Worm (Caenorhabditis elegans) whole organism, young adult: ENCODE data around the gene F47B8.3.

Experiments used
- B0019.2 ChIP-seq: fragments of 200-800 bp; sonication (Bioruptor generic); conservative IDR thresholded peaks from 2 replicates; pipeline ENCODE4 v1.3.6; 2022; ENCODE audit warnings: missing genetic modification reagents, missing genetic modification characterization, missing compliant biosample characterization
- B0035.1 ChIP-seq: sonication (generic microtip); optimal IDR thresholded peaks from 2 replicates; lab custom pipeline; 2016; ENCODE audit warnings: missing genetic modification characterization, mild to moderate bottlenecking, missing compliant biosample characterization, missing genotype, missing genetic modification reagents
- C06A6.2 ChIP-seq: fragments of 200-800 bp; sonication (Bioruptor generic); conservative IDR thresholded peaks from 2 replicates; pipeline ENCODE4 v1.3.6; 2022; ENCODE audit warnings: missing genetic modification characterization, missing compliant biosample characterization
- F22D6.2 ChIP-seq: sonication (generic microtip); optimal IDR thresholded peaks from 2 replicates; lab custom pipeline; 2016; ENCODE audit warnings: mild to moderate bottlenecking, missing genetic modification characterization, missing compliant biosample characterization
- T07F8.4 ChIP-seq: sonication (generic microtip); optimal IDR thresholded peaks from 2 replicates; lab custom pipeline; 2016; ENCODE audit warnings: mild to moderate bottlenecking, missing genetic modification characterization, moderate library complexity, missing compliant biosample characterization
- Y56A3A.18 ChIP-seq: fragments of 200-800 bp; sonication (Bioruptor generic); IDR thresholded peaks from 2 replicates; pipeline ENCODE4 v1.3.6; 2022; ENCODE audit warnings: missing genetic modification reagents, missing genetic modification characterization, missing compliant biosample characterization
- akir-1 ChIP-seq: fragments of 200-800 bp; sonication (Bioruptor generic); optimal IDR thresholded peaks from 2 replicates; lab custom pipeline; 2018; ENCODE audit warnings: mild to moderate bottlenecking, missing genetic modification characterization, moderate library complexity, missing compliant biosample characterization
- atf-7 ChIP-seq: sonication (generic microtip); optimal IDR thresholded peaks from 2 replicates; lab custom pipeline; 2017; ENCODE audit warnings: mild to moderate bottlenecking, missing genetic modification characterization, missing compliant biosample characterization
- ccch-3 ChIP-seq: fragments of 200-800 bp; sonication (Bioruptor generic); optimal IDR thresholded peaks from 2 replicates; lab custom pipeline; 2018; ENCODE audit warnings: mild to moderate bottlenecking, missing genetic modification characterization, missing compliant biosample characterization
- cebp-1 ChIP-seq, 2 experiments: fragments of 200-800 bp in 1 of 2; sonication (Bioruptor generic) in 1 of 2; sonication (generic microtip) in 1 of 2; IDR thresholded peaks in 1 of 2; optimal IDR thresholded peaks in 1 of 2; 2 replicates each; pipeline versions ENCODE4 v1.3.6 to Lab custom; 2017 to 2022; ENCODE audit warnings: missing compliant biosample characterization in 2 of 2, missing genetic modification characterization in 2 of 2, mild to moderate bottlenecking in 1 of 2, missing genetic modification reagents in 1 of 2, moderate library complexity in 1 of 2
- ceh-100 ChIP-seq: fragments of 200-800 bp; sonication (Bioruptor generic); IDR thresholded peaks from 2 replicates; pipeline ENCODE4 v1.3.6; 2022; ENCODE audit warnings: missing genetic modification reagents, missing genetic modification characterization, missing compliant biosample characterization
- ceh-27 ChIP-seq: fragments of 200-800 bp; sonication (Bioruptor generic); optimal IDR thresholded peaks from 2 replicates; lab custom pipeline; 2018; ENCODE audit warnings: mild to moderate bottlenecking, missing genetic modification characterization, moderate library complexity, missing compliant biosample characterization
- chd-7 ChIP-seq: sonication (generic microtip); optimal IDR thresholded peaks from 2 replicates; lab custom pipeline; 2016; ENCODE audit warnings: mild to moderate bottlenecking, missing genetic modification characterization, moderate library complexity, missing compliant biosample characterization
- dox-1 ChIP-seq: fragments of 200-800 bp; sonication (Bioruptor generic); IDR thresholded peaks from 2 replicates; pipeline ENCODE4 v1.3.6; 2022; ENCODE audit warnings: missing genetic modification reagents, missing genetic modification characterization, missing compliant biosample characterization
- egl-18 ChIP-seq: fragments of 200-800 bp; sonication (Bioruptor generic); IDR thresholded peaks from 2 replicates; pipeline ENCODE4 v1.3.6; 2022; ENCODE audit warnings: missing genetic modification reagents, missing genetic modification characterization, missing compliant biosample characterization
- egl-44 ChIP-seq: fragments of 200-800 bp; sonication (Bioruptor generic); IDR thresholded peaks from 2 replicates; pipeline ENCODE4 v1.3.6; 2022; ENCODE audit warnings: missing genetic modification reagents, missing genetic modification characterization, missing compliant biosample characterization
- egrh-3 ChIP-seq: fragments of 200-800 bp; sonication (Bioruptor generic); IDR thresholded peaks from 2 replicates; pipeline ENCODE4 v1.3.6; 2022; ENCODE audit warnings: missing genetic modification reagents, missing genetic modification characterization, missing compliant biosample characterization
- gei-17 ChIP-seq: fragments of 200-800 bp; sonication (Bioruptor generic); optimal IDR thresholded peaks from 2 replicates; lab custom pipeline; 2018; ENCODE audit warnings: mild to moderate bottlenecking, missing genetic modification characterization, missing compliant biosample characterization
- him-1 ChIP-seq: sonication (generic microtip); optimal IDR thresholded peaks from 2 replicates; lab custom pipeline; 2016; ENCODE audit warnings: missing genotype, missing genetic modification reagents, missing genetic modification characterization, missing compliant biosample characterization
- hmg-1.2 ChIP-seq: fragments of 200-800 bp; sonication (Bioruptor generic); IDR thresholded peaks from 2 replicates; pipeline ENCODE4 v1.3.6; 2022; ENCODE audit warnings: missing genetic modification reagents, missing genetic modification characterization, missing compliant biosample characterization
- lag-1 ChIP-seq: fragments of 200-800 bp; sonication (Bioruptor generic); IDR thresholded peaks from 2 replicates; pipeline ENCODE4 v1.3.6; 2022; ENCODE audit warnings: missing genetic modification reagents, missing genetic modification characterization, missing compliant biosample characterization
- let-526 ChIP-seq: fragments of 200-800 bp; sonication (Bioruptor generic); IDR thresholded peaks from 2 replicates; pipeline ENCODE4 v1.3.6; 2022; ENCODE audit warnings: missing genetic modification reagents, missing genetic modification characterization, missing compliant biosample characterization
- let-607 ChIP-seq, 2 experiments: fragments of 200-800 bp in 1 of 2; sonication (Bioruptor generic) in 1 of 2; sonication (generic microtip) in 1 of 2; optimal IDR thresholded peaks; 2 replicates each; lab custom pipeline; 2016 to 2018; ENCODE audit warnings: mild to moderate bottlenecking in 2 of 2, missing compliant biosample characterization in 2 of 2, missing genetic modification characterization in 2 of 2, moderate library complexity in 2 of 2, missing genotype in 1 of 2
- lin-26 ChIP-seq: fragments of 200-800 bp; sonication (Bioruptor generic); IDR thresholded peaks from 2 replicates; pipeline ENCODE4 v1.3.6; 2022; ENCODE audit warnings: missing genetic modification reagents, missing genetic modification characterization, missing compliant biosample characterization
- lin-35 ChIP-seq, 3 experiments: fragments of 150-350 bp in 2 of 3; sonication (generic microtip) in 1 of 3; optimal IDR thresholded peaks; 2 replicates each; lab custom pipeline; 2014 to 2018; ENCODE audit warnings: missing biosample characterization in 3 of 3, missing genetic modification characterization in 3 of 3, missing genetic modification reagents in 3 of 3
- lin-40 ChIP-seq: sonication (generic microtip); optimal IDR thresholded peaks from 2 replicates; lab custom pipeline; 2016; ENCODE audit warnings: missing genetic modification characterization, mild to moderate bottlenecking, missing compliant biosample characterization, missing genotype, missing genetic modification reagents
- lin-54 ChIP-seq: fragments of 200-800 bp; sonication (Bioruptor generic); optimal IDR thresholded peaks from 2 replicates; lab custom pipeline; 2018; ENCODE audit warnings: mild to moderate bottlenecking, missing genetic modification characterization, missing compliant biosample characterization
- lsy-27 ChIP-seq: sonication (generic microtip); optimal IDR thresholded peaks from 2 replicates; lab custom pipeline; 2017; ENCODE audit warnings: missing genetic modification characterization, mild to moderate bottlenecking, missing compliant biosample characterization, antibody characterized with exemption, missing genotype, borderline replicate concordance; ENCODE audit not compliant: insufficient read depth
- mcd-1 ChIP-seq: fragments of 200-800 bp; sonication (Bioruptor generic); IDR thresholded peaks from 2 replicates; pipeline ENCODE4 v1.3.6; 2022; ENCODE audit warnings: missing genetic modification reagents, missing genetic modification characterization, missing compliant biosample characterization
- nfya-2 ChIP-seq: fragments of 200-800 bp; sonication (Bioruptor generic); IDR thresholded peaks from 2 replicates; pipeline ENCODE4 v1.3.6; 2022; ENCODE audit warnings: missing genetic modification reagents, missing genetic modification characterization, missing compliant biosample characterization
- nfyb-1 ChIP-seq: fragments of 200-800 bp; sonication (Bioruptor generic); IDR thresholded peaks from 2 replicates; pipeline ENCODE4 v1.3.6; 2022; ENCODE audit warnings: missing genetic modification reagents, missing genetic modification characterization, missing compliant biosample characterization
- nhr-179 ChIP-seq: sonication (generic microtip); optimal IDR thresholded peaks from 2 replicates; lab custom pipeline; 2016; ENCODE audit warnings: mild to moderate bottlenecking, missing genetic modification characterization, missing compliant biosample characterization
- nhr-80 ChIP-seq: sonication (generic microtip); optimal IDR thresholded peaks from 2 replicates; lab custom pipeline; 2016; ENCODE audit warnings: missing genetic modification characterization, missing compliant biosample characterization
- rpc-1 ChIP-seq, 2 experiments: fragments of 150-350 bp in 1 of 2; sonication (generic microtip) in 1 of 2; optimal IDR thresholded peaks; 2 replicates each; lab custom pipeline; 2014 to 2018; ENCODE audit warnings: missing biosample characterization in 1 of 2, missing genetic modification characterization in 1 of 2, missing genetic modification reagents in 1 of 2, missing genotype in 1 of 2
- sea-2 ChIP-seq: fragments of 200-800 bp; sonication (Bioruptor generic); IDR thresholded peaks from 2 replicates; pipeline ENCODE4 v1.3.6; 2022; ENCODE audit warnings: missing genetic modification characterization, missing compliant biosample characterization
- snpc-4 ChIP-seq, 5 experiments: fragments of 150-350 bp in 1 of 5; sonication (generic microtip) in 4 of 5; optimal IDR thresholded peaks; 2 replicates each; lab custom pipeline; 2014 to 2018; ENCODE audit warnings: missing genetic modification characterization in 5 of 5, missing biosample characterization in 3 of 5, antibody characterized with exemption in 2 of 5, mild to moderate bottlenecking in 2 of 5, missing compliant biosample characterization in 2 of 5, missing genotype in 2 of 5, moderate library complexity in 2 of 5, missing genetic modification reagents in 1 of 5
- somi-1 ChIP-seq: fragments of 200-800 bp; sonication (Bioruptor generic); optimal IDR thresholded peaks from 2 replicates; lab custom pipeline; 2018; ENCODE audit warnings: mild to moderate bottlenecking, missing genetic modification characterization, missing compliant biosample characterization
- unc-130 ChIP-seq: sonication (generic microtip); optimal IDR thresholded peaks from 2 replicates; lab custom pipeline; 2016; ENCODE audit warnings: missing genetic modification reagents, missing genetic modification characterization, missing compliant biosample characterization
- zfh-2 ChIP-seq: fragments of 200-800 bp; sonication (Bioruptor generic); conservative IDR thresholded peaks from 2 replicates; pipeline ENCODE4 v1.3.6; 2022; ENCODE audit warnings: missing genetic modification reagents, missing genetic modification characterization, missing compliant biosample characterization
- ztf-18 ChIP-seq: sonication (generic microtip); optimal IDR thresholded peaks from 2 replicates; lab custom pipeline; 2016; ENCODE audit warnings: missing genotype, mild to moderate bottlenecking, missing genetic modification characterization, missing compliant biosample characterization
- ztf-26 ChIP-seq: sonication (generic microtip); optimal IDR thresholded peaks from 2 replicates; lab custom pipeline; 2017; ENCODE audit warnings: missing genetic modification characterization, missing compliant biosample characterization

The F47B8.3 gene

ce11 chrV:14322743-14323142, at the start of gene F47B8.3:
Gene F47B8.3, minus strand, starts transcription at chrV:14323003.
- TF ChIP-seq hmg-1.2 (GFP tag; lab: Robert Waterston, UW): peak; percentile 75; the same call in 1 of the 2 replicates
- TF ChIP-seq ccch-3: no peak
- no peak for TF ChIP-seq cebp-1 (GFP tag; IDR thresholded peaks at IDR 0.05; lab: Robert Waterston, UW)
- TF ChIP-seq cebp-1 (tag; optimal IDR thresholded peaks at IDR 0.05; lab: Kevin White, UChicago): peak; percentile 70

ce11 chrV:14369412-14369811, 46.6 kb upstream of the F47B8.3 start:
- TF ChIP-seq gei-17 (GFP tag; lab: Kevin White, UChicago): no peak
- TF ChIP-seq let-607 (tag; optimal IDR thresholded peaks at IDR 0.05; lab: Kevin White, UChicago): no peak
- TF ChIP-seq nhr-179 (tag; lab: Kevin White, UChicago): no peak
- TF ChIP-seq chd-7 (tag; lab: Kevin White, UChicago): no peak
- no peak for TF ChIP-seq him-1
- TF ChIP-seq T07F8.4 (tag; lab: Kevin White, UChicago): no peak
- no peak for TF ChIP-seq unc-130 (GFP tag; lab: Kevin White, UChicago)
- TF ChIP-seq ztf-26 (tag; lab: Kevin White, UChicago): no peak
- TF ChIP-seq ceh-100 (GFP tag; lab: Robert Waterston, UW): no peak
- TF ChIP-seq nfya-2 (GFP tag; lab: Robert Waterston, UW): no peak
- TF ChIP-seq lin-54 (GFP tag; lab: Kevin White, UChicago): no peak
- TF ChIP-seq ztf-18 (tag; lab: Kevin White, UChicago): no peak
- TF ChIP-seq lin-26 (GFP tag; lab: Robert Waterston, UW): no peak

- TF ChIP-seq mcd-1 (0 out of 2 replicates have a peak, but pooled peaks have one; percentile 26), lin-35 (GFP tag; optimal IDR thresholded peaks at IDR 0.05; lab: Kevin White, UChicago) (peak in 1 of 3 experiments; percentile 40), egl-44 (GFP tag; lab: Robert Waterston, UW) (no peak), snpc-4 (GFP tag; optimal IDR thresholded peaks at IDR 0.05; lab: Kevin White, UChicago) (no peak), snpc-4 (tag; optimal IDR thresholded peaks at IDR 0.05; lab: Kevin White, UChicago) (peak in 1 of 4 experiments; percentile 28), nhr-80 (tag; lab: Kevin White, UChicago) (peak; percentile 49), sea-2 (GFP tag; lab: Robert Waterston, UW) (no peak), akir-1 (no peak), lsy-27 (no peak), Y56A3A.18 (GFP tag; lab: Robert Waterston, UW) (no peak), dox-1 (GFP tag; lab: Robert Waterston, UW) (peak; percentile 45; the same call in 1 of the 2 replicates), lin-40 (tag; lab: Kevin White, UChicago) (peak; percentile 70), egl-18 (GFP tag; lab: Robert Waterston, UW) (no peak), lag-1 (no peak), zfh-2 (GFP tag; lab: Robert Waterston, UW) (peak; percentile 98), somi-1 (GFP tag; lab: Kevin White, UChicago) (peak; percentile 50), C06A6.2 (0 out of 2 replicates have a peak, but pooled peaks have one; percentile 24), ccch-3 (no peak), lin-26 (GFP tag; lab: Robert Waterston, UW) (no peak), rpc-1 (optimal IDR thresholded peaks at IDR 0.05; lab: Kevin White, UChicago) (no peak), rpc-1 (tag; optimal IDR thresholded peaks at IDR 0.05; lab: Kevin White, UChicago) (no peak), B0019.2 (GFP tag; lab: Robert Waterston, UW) (no peak), nfyb-1 (GFP tag; lab: Robert Waterston, UW) (no peak), atf-7 (tag; lab: Kevin White, UChicago) (no peak), egrh-3 (peak; percentile 78; the same call in 1 of the 2 replicates), let-526 (GFP tag; lab: Robert Waterston, UW) (no peak), B0035.1 (tag; lab: Kevin White, UChicago) (no peak), F22D6.2 (tag; lab: Kevin White, UChicago) (no peak), hmg-1.2 (GFP tag; lab: Robert Waterston, UW) (peak; percentile 83), chd-7 (tag; lab: Kevin White, UChicago) (peak; percentile 22), ceh-27 (GFP tag; lab: Kevin White, UChicago) (peak; percentile 55)
These were observed 45.7 kb upstream of the F47B8.3 start for ce11 chrV:14368272-14369052.
